Fruit fly (Drosophila melanogaster): ENCODE results near the gene AlkB.

DNA sequence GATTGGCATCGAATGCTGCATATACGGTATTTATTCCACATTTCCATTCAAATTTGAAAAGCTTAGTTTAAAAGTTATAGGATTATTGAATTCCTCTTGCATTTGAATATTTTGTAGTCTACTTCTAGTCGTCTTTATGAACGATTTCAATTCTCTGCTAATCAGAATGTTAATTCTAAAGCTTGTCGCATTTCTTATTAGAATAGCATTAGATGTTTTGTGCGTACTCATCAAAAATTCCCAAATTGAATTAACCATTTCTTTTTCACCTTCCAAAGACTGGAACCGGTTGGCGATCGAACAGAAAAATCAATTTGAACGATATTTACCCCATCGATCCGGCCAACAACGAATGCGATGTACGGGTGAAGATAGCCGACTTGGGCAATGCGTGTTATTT, 19.3 kb downstream of the AlkB start:
- TF ChIP-seq pan (optimal IDR thresholded peaks at IDR 0.05) (no peak), psq (optimal IDR thresholded peaks at IDR 0.05) (no peak), CG8478 (optimal IDR thresholded peaks at IDR 0.05) (no peak), usp (GFP tag; optimal IDR thresholded peaks at IDR 0.05) (no peak), EcR (GFP tag; optimal IDR thresholded peaks at IDR 0.05) (no peak)

Measured in whole organism.